Worm (Caenorhabditis elegans) whole organism, L2 larva: ENCODE measurements around the gene R07D5.2.

Experiments
- ceh-16 ChIP-seq: fragments of 150-350 bp; optimal IDR thresholded peaks from 2 replicates; lab custom pipeline; 2014; ENCODE audit warnings: missing biosample characterization, missing genetic modification characterization
- fos-1 ChIP-seq: fragments of 150-350 bp; optimal IDR thresholded peaks from 2 replicates; lab custom pipeline; 2014; ENCODE audit warnings: missing biosample characterization, missing genetic modification characterization
- unc-62 ChIP-seq: fragments of 150-350 bp; optimal IDR thresholded peaks from 2 replicates; lab custom pipeline; 2014; ENCODE audit warnings: missing biosample characterization, missing genetic modification reagents, missing genetic modification characterization

DNA sequence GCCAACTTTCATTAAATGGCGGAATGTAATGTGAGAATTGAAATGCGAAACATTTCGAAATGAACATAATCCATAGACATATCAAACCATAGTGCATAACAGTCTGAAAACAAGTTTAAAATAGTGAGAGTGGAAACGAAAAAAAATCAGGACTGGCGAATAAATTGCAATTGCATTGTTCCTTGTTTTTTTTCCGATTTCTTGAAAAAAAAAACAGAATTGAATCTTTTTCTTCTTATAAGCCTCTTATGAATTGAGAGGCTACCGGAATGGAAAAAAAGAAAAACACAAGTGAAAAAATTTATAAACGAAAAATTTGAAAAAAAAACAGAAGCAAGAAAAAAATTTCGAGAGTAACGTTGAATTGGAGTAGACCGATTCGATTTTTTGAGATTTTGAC, at the start of gene R07D5.2:
- no peak for TF ChIP-seq ceh-16 (tag; lab: Kevin White, UChicago)
- no peak for TF ChIP-seq fos-1
- TF ChIP-seq unc-62: no peak
